Fruit fly (Drosophila melanogaster): ENCODE measurements around the gene CG4950.

DNA sequence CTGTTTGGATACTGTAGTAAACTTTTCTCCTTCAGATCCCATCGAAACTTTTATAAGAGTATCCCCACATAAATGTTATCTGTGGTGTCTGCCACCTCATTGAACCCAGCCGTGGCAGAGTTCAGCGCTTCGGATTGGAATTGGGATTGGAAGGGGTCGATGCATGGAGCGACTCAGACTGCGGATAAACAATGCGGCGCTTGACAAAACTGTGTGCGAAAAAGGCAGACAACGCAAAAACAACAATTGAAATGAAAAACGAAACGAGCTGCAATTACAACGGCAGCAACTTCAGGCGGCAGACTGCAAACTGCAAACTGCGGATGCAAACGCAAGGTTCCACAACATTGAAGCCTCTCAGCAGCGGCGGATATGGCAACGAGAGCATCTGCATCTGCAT lies 46.0 kb upstream of the CG4950 start, which contains the start of gene CG13062:
- TF ChIP-seq cyc (GFP tag; optimal IDR thresholded peaks at IDR 0.05) (no peak), Hr39 (GFP tag; optimal IDR thresholded peaks at IDR 0.05) (no peak), Lpt (GFP tag; optimal IDR thresholded peaks at IDR 0.05) (no peak), CG6163 (GFP tag; IDR thresholded peaks at IDR 0.05) (no peak), Gug (GFP tag; IDR thresholded peaks at IDR 0.05) (no peak), Met (GFP tag; optimal IDR thresholded peaks at IDR 0.05) (no peak), CG16779 (tag; optimal IDR thresholded peaks at IDR 0.05) (no peak), Ets21C (GFP tag; optimal IDR thresholded peaks at IDR 0.05) (no peak), CG11902 (GFP tag; optimal IDR thresholded peaks at IDR 0.05) (no peak)
